Fruit fly (Drosophila melanogaster): Measurements from ENCODE around the gene CG10011.

Gene CG10011

dm6 chr3R:28631753-28632152 is 3.1 kb downstream of the CG10011 start:
- TF ChIP-seq Rel (GFP tag; optimal IDR thresholded peaks at IDR 0.05) (no peak), Rel (tag; optimal IDR thresholded peaks at IDR 0.05) (no peak), tai (GFP tag; optimal IDR thresholded peaks at IDR 0.05) (no peak), fru (GFP tag; optimal IDR thresholded peaks at IDR 0.05) (peak; percentile 52), sage (GFP tag; optimal IDR thresholded peaks at IDR 0.05) (no peak), HLH106 (tag; optimal IDR thresholded peaks at IDR 0.05) (no peak), Hnf4 (GFP tag; optimal IDR thresholded peaks at IDR 0.05) (peak; percentile 26), Jra (GFP tag; optimal IDR thresholded peaks at IDR 0.05) (no peak), OdsH (GFP tag; optimal IDR thresholded peaks at IDR 0.05) (peak; percentile 16), br (GFP tag; optimal IDR thresholded peaks at IDR 0.05) (peak; percentile 37), dmrt93B (GFP tag; optimal IDR thresholded peaks at IDR 0.05) (no peak), Hr83 (GFP tag; optimal IDR thresholded peaks at IDR 0.05; ENCODE audit: poor library complexity, severe bottlenecking) (no peak), brk (GFP tag; optimal IDR thresholded peaks at IDR 0.05) (no peak), Hr78 (GFP tag; optimal IDR thresholded peaks at IDR 0.05) (no peak), N (GFP tag; optimal IDR thresholded peaks at IDR 0.05) (no peak), Dif (GFP tag; optimal IDR thresholded peaks at IDR 0.05; ENCODE audit: partially characterized antibody) (no peak), pan (optimal IDR thresholded peaks at IDR 0.05) (no peak), dl (GFP tag; optimal IDR thresholded peaks at IDR 0.05; ENCODE audit: insufficient read depth in 1 of 2, partially characterized antibody in 2 of 2) (no peak), woc (GFP tag; optimal IDR thresholded peaks at IDR 0.05) (no peak), Dfd (GFP tag; optimal IDR thresholded peaks at IDR 0.05) (no peak), ey (GFP tag; optimal IDR thresholded peaks at IDR 0.05) (peak; percentile 1), CrebA (GFP tag; optimal IDR thresholded peaks at IDR 0.05; ENCODE audit: borderline replicate concordance) (no peak), jim (GFP tag; optimal IDR thresholded peaks at IDR 0.05) (no peak), CG32264 (GFP tag; optimal IDR thresholded peaks at IDR 0.05) (no peak), sv (GFP tag; optimal IDR thresholded peaks at IDR 0.05) (no peak), CG9705 (GFP tag; optimal IDR thresholded peaks at IDR 0.05) (no peak), rgr (GFP tag; optimal IDR thresholded peaks at IDR 0.05) (no peak), Abd-B (GFP tag; optimal IDR thresholded peaks at IDR 0.05) (no peak), usp (GFP tag; optimal IDR thresholded peaks at IDR 0.05) (no peak), Mio (GFP tag; optimal IDR thresholded peaks at IDR 0.05) (no peak), lola (GFP tag; optimal IDR thresholded peaks at IDR 0.05) (no peak), foxo (GFP tag; optimal IDR thresholded peaks at IDR 0.05) (peak in 1 of 2 experiments; percentile 52), psq (GFP tag; optimal IDR thresholded peaks at IDR 0.05) (peak; percentile 13), Vsx2 (GFP tag; optimal IDR thresholded peaks at IDR 0.05; ENCODE audit: partially characterized antibody) (no peak), h (GFP tag; optimal IDR thresholded peaks at IDR 0.05) (peak; percentile 31), Myc (optimal IDR thresholded peaks at IDR 0.05) (no peak), dsf (GFP tag; optimal IDR thresholded peaks at IDR 0.05; ENCODE audit: borderline replicate concordance) (no peak), Sp1 (GFP tag; optimal IDR thresholded peaks at IDR 0.05) (no peak), GATAd (GFP tag; optimal IDR thresholded peaks at IDR 0.05) (no peak)

- TF ChIP-seq CG9705 (GFP tag; optimal IDR thresholded peaks at IDR 0.05) = no peak
- no peak for TF ChIP-seq Sp1 (GFP tag; optimal IDR thresholded peaks at IDR 0.05)
- no peak for TF ChIP-seq brk (GFP tag; optimal IDR thresholded peaks at IDR 0.05)
- TF ChIP-seq Mio (GFP tag; optimal IDR thresholded peaks at IDR 0.05) = no peak
- TF ChIP-seq woc (GFP tag; optimal IDR thresholded peaks at IDR 0.05) = no peak
- TF ChIP-seq psq (GFP tag; optimal IDR thresholded peaks at IDR 0.05) = no peak
- TF ChIP-seq foxo (GFP tag; optimal IDR thresholded peaks at IDR 0.05) = no peak
- TF ChIP-seq usp (GFP tag; optimal IDR thresholded peaks at IDR 0.05) = no peak
- TF ChIP-seq HLH106 (tag; optimal IDR thresholded peaks at IDR 0.05) = no peak
- TF ChIP-seq dsf (GFP tag; optimal IDR thresholded peaks at IDR 0.05; ENCODE audit: borderline replicate concordance) = no peak
Measured at dm6 chr3R:28630861-28631260, 4.0 kb downstream of the CG10011 start.

- no peak for TF ChIP-seq CG9705 (GFP tag; optimal IDR thresholded peaks at IDR 0.05)
- TF ChIP-seq sv (GFP tag; optimal IDR thresholded peaks at IDR 0.05) = no peak
- TF ChIP-seq ey (GFP tag; optimal IDR thresholded peaks at IDR 0.05) = no peak
- TF ChIP-seq Hr78 (GFP tag; optimal IDR thresholded peaks at IDR 0.05) = no peak
- no peak for TF ChIP-seq Sp1 (GFP tag; optimal IDR thresholded peaks at IDR 0.05)
- TF ChIP-seq Mio (GFP tag; optimal IDR thresholded peaks at IDR 0.05) = no peak
Measured at dm6 chr3R:28630092-28630491, 4.8 kb downstream of the CG10011 start.
